Worm (Caenorhabditis elegans): ENCODE results near the gene T06D8.10.

- TF ChIP-seq flt-1 (GFP tag; IDR thresholded peaks at IDR 0.05) (no peak), hmbx-1 (tag; optimal IDR thresholded peaks at IDR 0.05) (no peak), ama-1 (optimal IDR thresholded peaks at IDR 0.05) (no peak), ets-7 (tag; optimal IDR thresholded peaks at IDR 0.05) (no peak), sea-1 (GFP tag; conservative IDR thresholded peaks at IDR 0.05) (no peak), tbx-11 (GFP tag; IDR thresholded peaks at IDR 0.05) (no peak), hnd-1 (tag; optimal IDR thresholded peaks at IDR 0.05) (no peak), tra-4 (tag; optimal IDR thresholded peaks at IDR 0.05) (no peak), hmg-4 (GFP tag; optimal IDR thresholded peaks at IDR 0.05) (no peak), aly-1 (tag; optimal IDR thresholded peaks at IDR 0.05) (no peak), ceh-13 (GFP tag; optimal IDR thresholded peaks at IDR 0.05) (no peak), scrt-1 (GFP tag; IDR thresholded peaks at IDR 0.05) (no peak), F13C5.2 (tag; optimal IDR thresholded peaks at IDR 0.05) (no peak)
These were observed 47.0 kb downstream of the T06D8.10 start for ce11 chrII:11200234-11200755.
